Worm (Caenorhabditis elegans) whole organism, L3 larva: ENCODE data around the gene pes-5.

ENCODE experiments used
- nhr-25 ChIP-seq: sonication (generic microtip); optimal IDR thresholded peaks from 2 replicates; lab custom pipeline; 2017; ENCODE audit warnings: missing biosample characterization, missing genetic modification characterization
- nhr-28 ChIP-seq: fragments of 150-350 bp; optimal IDR thresholded peaks from 2 replicates; lab custom pipeline; 2014; ENCODE audit warnings: missing biosample characterization, missing genetic modification characterization
- nhr-77 ChIP-seq: fragments of 150-350 bp; optimal IDR thresholded peaks from 2 replicates; lab custom pipeline; 2014; ENCODE audit warnings: missing biosample characterization, missing genetic modification characterization
- snpc-4 ChIP-seq: fragments of 150-350 bp; optimal IDR thresholded peaks from 2 replicates; lab custom pipeline; 2014; ENCODE audit warnings: missing biosample characterization, missing genetic modification characterization

DNA sequence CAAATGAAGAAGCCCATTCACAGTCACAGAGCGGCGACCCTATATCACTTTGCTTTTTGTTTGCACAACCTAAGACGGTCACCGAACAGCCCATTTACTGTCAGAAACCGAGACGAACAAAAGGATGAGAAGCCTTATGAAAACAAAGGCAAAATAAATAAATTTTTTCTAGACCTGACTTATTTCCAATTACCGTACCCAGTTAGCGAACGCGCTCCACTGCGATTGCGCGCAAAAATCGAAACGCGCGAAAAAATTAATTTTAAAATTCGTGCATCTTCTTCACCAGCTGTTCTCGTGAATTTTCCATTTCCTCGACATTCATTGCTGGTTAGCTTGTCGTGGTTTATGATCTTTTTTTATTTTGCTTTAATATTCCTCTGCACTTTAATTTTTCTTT lies 47.3 kb downstream of the pes-5 start, which contains the start of gene F43G6.16:
- TF ChIP-seq nhr-25 (no peak), nhr-77 (tag; lab: Kevin White, UChicago) (no peak), snpc-4 (tag; lab: Kevin White, UChicago) (no peak), nhr-28 (tag; lab: Kevin White, UChicago) (no peak)
